Fruit fly (Drosophila melanogaster) Kc167 (cell line): ENCODE measurements around the gene CG8360.

Experiments
- Myc ChIP-seq: fragments of >200 bp; optimal IDR thresholded peaks from 2 replicates; lab custom pipeline; 2017; ENCODE audit warnings: missing external identifiers
- Sin3A ChIP-seq: fragments of >200 bp; optimal IDR thresholded peaks from 2 replicates; lab custom pipeline; 2018; ENCODE audit warnings: missing external identifiers
- h ChIP-seq: fragments of >200 bp; optimal IDR thresholded peaks from 3 replicates; lab custom pipeline; 2018; ENCODE audit warnings: missing external identifiers
- insv ChIP-seq: fragments of >200 bp; optimal IDR thresholded peaks from 3 replicates; lab custom pipeline; 2018; ENCODE audit warnings: missing external identifiers
- psq ChIP-seq: fragments of >200 bp; optimal IDR thresholded peaks from 2 replicates; lab custom pipeline; 2017; ENCODE audit warnings: missing external identifiers
- ttk ChIP-seq: sonication (Bioruptor generic); optimal IDR thresholded peaks from 2 replicates; lab custom pipeline; 2017; ENCODE audit warnings: missing external identifiers

CG8360 gene

dm6 chr2L:8212666-8213270, at the start of gene CG8360, which contains the start of gene CG8372:
CG8360 (plus strand) TSS chr2L:8212959.
CG8372 (minus strand) TSS chr2L:8212902.
- TF ChIP-seq insv (lab: Kevin White, UChicago) (no peak), Sin3A (lab: Kevin White, UChicago) (no peak), h (lab: Kevin White, UChicago) (no peak), psq (lab: Kevin White, UChicago) (no peak), ttk (lab: Kevin White, UChicago) (no peak), Myc (lab: Kevin White, UChicago) (no peak)

dm6 chr2L:8163025-8163351, 49.8 kb upstream of the CG8360 start, which contains the start of gene Piezo:
Piezo (plus strand) TSS chr2L:8163073.
- TF ChIP-seq ttk (lab: Kevin White, UChicago) = no peak
- TF ChIP-seq psq (lab: Kevin White, UChicago) = no peak
- TF ChIP-seq Myc (lab: Kevin White, UChicago) = no peak
- no peak for TF ChIP-seq insv (lab: Kevin White, UChicago)
- TF ChIP-seq h (lab: Kevin White, UChicago) = no peak
- no peak for TF ChIP-seq Sin3A (lab: Kevin White, UChicago)

- TF ChIP-seq Sin3A (lab: Kevin White, UChicago) (no peak), Myc (lab: Kevin White, UChicago) (no peak), insv (lab: Kevin White, UChicago) (no peak), psq (lab: Kevin White, UChicago) (no peak), ttk (lab: Kevin White, UChicago) (no peak), h (lab: Kevin White, UChicago) (no peak)
Observed at dm6 chr2L:8163588-8164166, 49.1 kb upstream of the CG8360 start.

- no peak for TF ChIP-seq ttk (lab: Kevin White, UChicago)
- TF ChIP-seq Myc (lab: Kevin White, UChicago) = no peak
- TF ChIP-seq Sin3A (lab: Kevin White, UChicago) = no peak
- TF ChIP-seq h (lab: Kevin White, UChicago) = no peak
- no peak for TF ChIP-seq psq (lab: Kevin White, UChicago)
- no peak for TF ChIP-seq insv (lab: Kevin White, UChicago)
Observed at dm6 chr2L:8164219-8164618, 48.5 kb upstream of the CG8360 start.

- TF ChIP-seq Sin3A (lab: Kevin White, UChicago) = no peak
- no peak for TF ChIP-seq psq (lab: Kevin White, UChicago)
- TF ChIP-seq h (lab: Kevin White, UChicago) = no peak
- TF ChIP-seq insv (lab: Kevin White, UChicago) = no peak
- TF ChIP-seq Myc (lab: Kevin White, UChicago) = no peak
- TF ChIP-seq ttk (lab: Kevin White, UChicago) = no peak
Observed at dm6 chr2L:8165800-8166576, 46.8 kb upstream of the CG8360 start.

- TF ChIP-seq Myc (lab: Kevin White, UChicago) (no peak), ttk (lab: Kevin White, UChicago) (no peak), Sin3A (lab: Kevin White, UChicago) (no peak), h (lab: Kevin White, UChicago) (no peak), insv (lab: Kevin White, UChicago) (no peak), psq (lab: Kevin White, UChicago) (no peak)
Observed at dm6 chr2L:8168075-8168474, 44.7 kb upstream of the CG8360 start.

dm6 chr2L:8170600-8171182, 42.1 kb upstream of the CG8360 start:
- no peak for TF ChIP-seq Sin3A (lab: Kevin White, UChicago)
- TF ChIP-seq h (lab: Kevin White, UChicago) = no peak
- no peak for TF ChIP-seq insv (lab: Kevin White, UChicago)
- no peak for TF ChIP-seq psq (lab: Kevin White, UChicago)
- TF ChIP-seq Myc (lab: Kevin White, UChicago) = no peak
- TF ChIP-seq ttk (lab: Kevin White, UChicago) = no peak

- TF ChIP-seq Myc (lab: Kevin White, UChicago) (no peak), Sin3A (lab: Kevin White, UChicago) (no peak), h (lab: Kevin White, UChicago) (no peak), psq (lab: Kevin White, UChicago) (no peak), ttk (lab: Kevin White, UChicago) (no peak), insv (lab: Kevin White, UChicago) (no peak)
Observed at dm6 chr2L:8171544-8171943, 41.2 kb upstream of the CG8360 start.

- TF ChIP-seq ttk (lab: Kevin White, UChicago) (no peak), Sin3A (lab: Kevin White, UChicago) (no peak), psq (lab: Kevin White, UChicago) (no peak), Myc (lab: Kevin White, UChicago) (no peak), insv (lab: Kevin White, UChicago) (no peak), h (lab: Kevin White, UChicago) (no peak)
Observed at dm6 chr2L:8185008-8185407, 27.8 kb upstream of the CG8360 start.

- TF ChIP-seq psq (lab: Kevin White, UChicago) (no peak), ttk (lab: Kevin White, UChicago) (no peak), Sin3A (lab: Kevin White, UChicago) (no peak), insv (lab: Kevin White, UChicago) (no peak), Myc (lab: Kevin White, UChicago) (no peak), h (lab: Kevin White, UChicago) (no peak)
Observed at dm6 chr2L:8190681-8191080, 22.1 kb upstream of the CG8360 start, which contains the start of gene CG34134. CG34134 (minus strand) TSS chr2L:8190781.
